Fruit fly (Drosophila melanogaster) whole organism, pupa: ENCODE data around the gene Pde11.

Source experiments
- CG10348 ChIP-seq: fragments of 200-800 bp; sonication (Bioruptor generic); IDR thresholded peaks from 2 replicates; pipeline ENCODE4 v1.3.6; 2022; ENCODE audit warnings: missing biosample characterization, missing genetic modification characterization
- CG14655 ChIP-seq: fragments of 200-800 bp; sonication (Bioruptor generic); optimal IDR thresholded peaks from 3 replicates; lab custom pipeline; 2017; ENCODE audit warnings: mild to moderate bottlenecking, missing biosample characterization, missing genetic modification reagents, missing genetic modification characterization
- CG17806 ChIP-seq: fragments of 200-800 bp; sonication (Bioruptor generic); optimal IDR thresholded peaks from 2 replicates; lab custom pipeline; 2018; ENCODE audit warnings: missing biosample characterization, mild to moderate bottlenecking, missing genetic modification characterization, moderate library complexity
- CG34367 ChIP-seq: fragments of 200-800 bp; sonication (Bioruptor generic); optimal IDR thresholded peaks from 2 replicates; lab custom pipeline; 2018; ENCODE audit warnings: missing biosample characterization, mild to moderate bottlenecking, missing genetic modification characterization
- CG8159 ChIP-seq: fragments of 200-800 bp; sonication (Bioruptor generic); optimal IDR thresholded peaks from 3 replicates; lab custom pipeline; 2018; ENCODE audit warnings: missing biosample characterization, mild to moderate bottlenecking, missing genetic modification characterization, moderate library complexity
- CG8301 ChIP-seq: fragments of 200-800 bp; sonication (Bioruptor generic); optimal IDR thresholded peaks from 2 replicates; lab custom pipeline; 2018; ENCODE audit warnings: missing biosample characterization, mild to moderate bottlenecking, missing genetic modification characterization
- CG9948 ChIP-seq: fragments of 200-800 bp; sonication (Bioruptor generic); optimal IDR thresholded peaks from 2 replicates; lab custom pipeline; 2018; ENCODE audit warnings: missing biosample characterization, mild to moderate bottlenecking, missing genetic modification characterization, moderate library complexity
- EcR ChIP-seq: fragments of 200-800 bp; sonication (Bioruptor generic); optimal IDR thresholded peaks from 3 replicates; lab custom pipeline; 2019; ENCODE audit warnings: missing biosample characterization, missing genetic modification characterization, mild to moderate bottlenecking, moderate library complexity, missing genetic modification reagents
- Pif1A ChIP-seq: fragments of 200-800 bp; sonication (Bioruptor generic); optimal IDR thresholded peaks from 3 replicates; lab custom pipeline; 2016; ENCODE audit warnings: missing biosample characterization, missing genetic modification characterization
- Pif1B ChIP-seq: fragments of 200-800 bp; sonication (Bioruptor generic); optimal IDR thresholded peaks from 3 replicates; lab custom pipeline; 2016; ENCODE audit warnings: missing biosample characterization, missing genetic modification characterization
- Snoo ChIP-seq: fragments of 200-800 bp; sonication (Bioruptor generic); optimal IDR thresholded peaks from 3 replicates; lab custom pipeline; 2017; ENCODE audit warnings: missing biosample characterization, mild to moderate bottlenecking, missing genetic modification characterization, inconsistent platforms
- gl ChIP-seq: fragments of 200-800 bp; sonication (Bioruptor generic); optimal IDR thresholded peaks from 2 replicates; lab custom pipeline; 2018; ENCODE audit warnings: missing biosample characterization, mild to moderate bottlenecking, missing genetic modification characterization
- rn ChIP-seq: fragments of 200-800 bp; sonication (Bioruptor generic); IDR thresholded peaks from 2 replicates; pipeline ENCODE4 v1.3.6; 2022; ENCODE audit warnings: missing biosample characterization, missing genetic modification characterization

dm6 chr2L:18568715-18569114 lies 21.4 kb downstream of the Pde11 start:
- TF ChIP-seq Snoo (tag; lab: Kevin White, UChicago): no peak
- TF ChIP-seq CG9948 (tag; lab: Kevin White, UChicago): no peak
- TF ChIP-seq CG8159 (tag; lab: Kevin White, UChicago): no peak
- no peak for TF ChIP-seq Pif1B (GFP tag; lab: Kevin White, UChicago)
- no peak for TF ChIP-seq EcR (GFP tag; lab: Kevin White, UChicago)
- TF ChIP-seq gl (tag; lab: Kevin White, UChicago): no peak
- TF ChIP-seq Pif1A (GFP tag; lab: Kevin White, UChicago): no peak
- no peak for TF ChIP-seq CG34367 (tag; lab: Kevin White, UChicago)
- TF ChIP-seq CG8301: no peak
- TF ChIP-seq CG10348: no peak
- no peak for TF ChIP-seq CG17806 (tag; lab: Kevin White, UChicago)
- no peak for TF ChIP-seq CG14655
- no peak for TF ChIP-seq rn (GFP tag; lab: Robert Waterston, UW)
